Fruit fly (Drosophila melanogaster): Measurements from ENCODE around the gene CG9215.

The CG9215 gene

dm6 chrX:15619631-15619960, 36.9 kb upstream of the CG9215 start (continued):
- no peak for TF ChIP-seq zfh2 (GFP tag; optimal IDR thresholded peaks at IDR 0.05)
- TF ChIP-seq wdn (GFP tag; IDR thresholded peaks at IDR 0.05): no peak
- no peak for TF ChIP-seq Nf-YC (tag; optimal IDR thresholded peaks at IDR 0.05)
- TF ChIP-seq CG11504 (tag; optimal IDR thresholded peaks at IDR 0.05): peak; percentile 68
- TF ChIP-seq kni (GFP tag; optimal IDR thresholded peaks at IDR 0.05): peak; percentile 92
- peak; percentile 72 for TF ChIP-seq sqz (GFP tag; optimal IDR thresholded peaks at IDR 0.05)
- TF ChIP-seq run (tag; optimal IDR thresholded peaks at IDR 0.05): peak; percentile 34
- no peak for TF ChIP-seq CG18011 (GFP tag; optimal IDR thresholded peaks at IDR 0.05)
- TF ChIP-seq pnt (GFP tag; optimal IDR thresholded peaks at IDR 0.05): no peak
- TF ChIP-seq BtbVII (GFP tag; optimal IDR thresholded peaks at IDR 0.05): peak; percentile 23
- TF ChIP-seq stwl (tag; optimal IDR thresholded peaks at IDR 0.05): no peak
- TF ChIP-seq ase (GFP tag; IDR thresholded peaks at IDR 0.05): no peak
- no peak for TF ChIP-seq luna (GFP tag; optimal IDR thresholded peaks at IDR 0.05)
- no peak for TF ChIP-seq sens-2 (GFP tag; IDR thresholded peaks at IDR 0.05)
- TF ChIP-seq CG10462 (GFP tag; optimal IDR thresholded peaks at IDR 0.05): no peak
- TF ChIP-seq onecut (GFP tag; IDR thresholded peaks at IDR 0.05): no peak; the same call in 1 of the 2 replicates
- TF ChIP-seq CG30020 (tag; optimal IDR thresholded peaks at IDR 0.05): no peak
- no peak for TF ChIP-seq CG2875 (GFP tag; optimal IDR thresholded peaks at IDR 0.05)
- TF ChIP-seq bowl (GFP tag; IDR thresholded peaks at IDR 0.05): no peak
- TF ChIP-seq Poxn (GFP tag; IDR thresholded peaks at IDR 0.05): no peak
- no peak for TF ChIP-seq ftz-f1 (GFP tag; optimal IDR thresholded peaks at IDR 0.05)
- TF ChIP-seq CG8765 (GFP tag; IDR thresholded peaks at IDR 0.05): no peak
- no peak for TF ChIP-seq CG10565 (GFP tag; optimal IDR thresholded peaks at IDR 0.05)
- TF ChIP-seq Dad (GFP tag; optimal IDR thresholded peaks at IDR 0.05): no peak
- no peak for TF ChIP-seq CG18476 (GFP tag; optimal IDR thresholded peaks at IDR 0.05)
- TF ChIP-seq Mrtf (GFP tag; IDR thresholded peaks at IDR 0.05): no peak
- TF ChIP-seq Sry-β (GFP tag; optimal IDR thresholded peaks at IDR 0.05): no peak
- no peak for TF ChIP-seq CG10209 (GFP tag; optimal IDR thresholded peaks at IDR 0.05)
- peak; percentile 1 for TF ChIP-seq gem (tag; optimal IDR thresholded peaks at IDR 0.05)
- TF ChIP-seq CG7556 (GFP tag; optimal IDR thresholded peaks at IDR 0.05): peak; percentile 0
- TF ChIP-seq CG6272 (GFP tag; IDR thresholded peaks at IDR 0.05): no peak
- peak in 1 of 2 experiments; percentile 85 for TF ChIP-seq Hr78 (GFP tag; optimal IDR thresholded peaks at IDR 0.05)
- TF ChIP-seq HLHmδ (GFP tag; optimal IDR thresholded peaks at IDR 0.05): peak; percentile 78
- no peak for TF ChIP-seq pho (GFP tag; optimal IDR thresholded peaks at IDR 0.05)
- no peak for TF ChIP-seq CG34422 (GFP tag; IDR thresholded peaks at IDR 0.05)
- no peak for TF ChIP-seq CG7372 (GFP tag; IDR thresholded peaks at IDR 0.05)
- no peak for TF ChIP-seq bab2 (GFP tag; optimal IDR thresholded peaks at IDR 0.05)
- TF ChIP-seq Oli (tag; optimal IDR thresholded peaks at IDR 0.05): no peak
- peak; percentile 16 for TF ChIP-seq CG10979 (tag; optimal IDR thresholded peaks at IDR 0.05)
- no peak for TF ChIP-seq ems (GFP tag; optimal IDR thresholded peaks at IDR 0.05)
- TF ChIP-seq CG17186 (GFP tag; optimal IDR thresholded peaks at IDR 0.05): peak; percentile 6
- no peak for TF ChIP-seq Hsf (GFP tag; optimal IDR thresholded peaks at IDR 0.05)

Data from whole organism, embryonic.